Fruit fly (Drosophila melanogaster): ENCODE results near the gene btd.

DNA sequence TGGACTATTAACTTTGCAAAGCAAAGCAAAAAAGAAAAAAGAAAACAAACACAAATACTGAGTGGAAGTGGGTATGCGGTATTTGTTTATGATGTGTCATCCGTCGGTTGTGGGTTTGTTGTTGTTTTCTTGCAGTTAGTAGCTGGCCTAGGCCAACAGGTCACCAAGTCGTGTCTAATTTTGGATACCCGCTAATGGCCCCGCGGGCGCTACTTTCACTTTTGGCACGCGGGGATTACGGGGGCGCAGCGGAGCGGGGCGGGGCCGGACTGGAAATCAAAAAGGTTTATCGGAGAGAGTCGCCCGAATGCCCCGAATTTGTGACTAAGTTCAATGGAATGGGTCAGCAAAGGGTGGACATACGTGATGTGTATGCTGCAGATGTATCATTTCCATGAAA, 46.9 kb upstream of the btd start:
- TF ChIP-seq Nf-YB (GFP tag; optimal IDR thresholded peaks at IDR 0.05) (no peak), CG11456 (GFP tag; IDR thresholded peaks at IDR 0.05) (no peak), ro (GFP tag; IDR thresholded peaks at IDR 0.05) (no peak), schlank (tag; optimal IDR thresholded peaks at IDR 0.05) (no peak), Drgx (GFP tag; IDR thresholded peaks at IDR 0.05) (no peak), CG18764 (GFP tag; optimal IDR thresholded peaks at IDR 0.05) (no peak), bowl (GFP tag; IDR thresholded peaks at IDR 0.05) (no peak), CG7271 (tag; optimal IDR thresholded peaks at IDR 0.05) (no peak), CG9932 (GFP tag; IDR thresholded peaks at IDR 0.05) (no peak), CG7928 (GFP tag; optimal IDR thresholded peaks at IDR 0.05) (no peak), Ptx1 (GFP tag; IDR thresholded peaks at IDR 0.05) (no peak), h (optimal IDR thresholded peaks at IDR 0.05) (no peak)
